Fruit fly (Drosophila melanogaster) S2 (cell line): Measurements from ENCODE around the gene Grl62a.

Source experiments
- CG8478 ChIP-seq: fragments of >200 bp; optimal IDR thresholded peaks from 2 replicates; lab custom pipeline; 2018
- CTCF ChIP-seq, 2 experiments: fragments of >200 bp; optimal IDR thresholded peaks; 2 replicates each; lab custom pipeline; 2018

dm6 chr3L:2026691-2027090 lies 4.9 kb upstream of the Grl62a start, which contains the start of gene Grl62c:
- no peak for TF ChIP-seq CG8478 (lab: Kevin White, UChicago)
- no peak for TF ChIP-seq CTCF (optimal IDR thresholded peaks at IDR 0.05; lab: Kevin White, UChicago)
